Worm (Caenorhabditis elegans): ENCODE results near the gene F22E5.20.
"Not testable (repeated sequence)": the region's sequence is repeated elsewhere in the genome, so short reads cannot be mapped to it uniquely, and the experiment has no call there.

F22E5.20 gene

ce11 chrII:2624792-2625191 lies 48.6 kb downstream of the F22E5.20 start, which contains the start of gene lgc-28:
TSS of gene lgc-28 (plus strand) at chrII:2625092.
- no peak for TF ChIP-seq ama-1 (optimal IDR thresholded peaks at IDR 0.05)
- no peak for TF ChIP-seq ceh-13 (GFP tag; optimal IDR thresholded peaks at IDR 0.05)
- no peak for TF ChIP-seq tbx-11 (GFP tag; IDR thresholded peaks at IDR 0.05)
- TF ChIP-seq F13C5.2 (tag; optimal IDR thresholded peaks at IDR 0.05) = no peak
- TF ChIP-seq hmbx-1 (tag; optimal IDR thresholded peaks at IDR 0.05) = no peak

ce11 chrII:2622936-2623452 lies 50.4 kb downstream of the F22E5.20 start, which contains the start of gene D2062.4:
TSS of gene D2062.4 (plus strand) at chrII:2623402.
- not testable (repeated sequence) for TF ChIP-seq ceh-36 (tag; optimal IDR thresholded peaks at IDR 0.05); tra-4 (tag; optimal IDR thresholded peaks at IDR 0.05); scrt-1 (GFP tag; IDR thresholded peaks at IDR 0.05)

Measured in whole organism, early embryonic.